Worm (Caenorhabditis elegans) whole organism, L3 larva: ENCODE measurements around the gene exc-5.

Experiments
- egl-27 ChIP-seq: sonication (generic microtip); optimal IDR thresholded peaks from 4 replicates; lab custom pipeline; 2017; ENCODE audit warnings: missing biosample characterization, missing genetic modification reagents, missing genetic modification characterization
- ztf-11 ChIP-seq: fragments of 150-350 bp; optimal IDR thresholded peaks from 2 replicates; lab custom pipeline; 2014; ENCODE audit warnings: missing biosample characterization, missing genetic modification characterization

- TF ChIP-seq ztf-11 (tag; lab: Kevin White, UChicago) (no peak), egl-27 (tag; lab: Kevin White, UChicago) (no peak)
These were observed 17.2 kb downstream of the exc-5 start for ce11 chrIV:8796246-8796645.
